Worm (Caenorhabditis elegans) whole organism, midembryonic: ENCODE results near the gene glb-15.

ENCODE experiments used
- T22C8.4 ChIP-seq: fragments of 200-800 bp; sonication (Bioruptor generic); IDR thresholded peaks from 2 replicates; pipeline ENCODE4 v1.3.6; 2022; ENCODE audit warnings: missing genetic modification characterization, missing compliant biosample characterization
- cog-1 ChIP-seq: sonication (generic microtip); optimal IDR thresholded peaks from 2 replicates; lab custom pipeline; 2016; ENCODE audit warnings: missing genetic modification characterization, missing compliant biosample characterization
- flt-1 ChIP-seq: fragments of 200-800 bp; sonication (Bioruptor generic); IDR thresholded peaks from 2 replicates; pipeline ENCODE4 v1.3.6; 2022; ENCODE audit warnings: missing genetic modification characterization, missing compliant biosample characterization
- klf-2 ChIP-seq: fragments of 200-800 bp; sonication (Bioruptor generic); conservative IDR thresholded peaks from 2 replicates; pipeline ENCODE4 v1.3.6; 2022; ENCODE audit warnings: missing genetic modification reagents, missing genetic modification characterization, missing compliant biosample characterization
- med-1 ChIP-seq: sonication (generic microtip); optimal IDR thresholded peaks from 2 replicates; lab custom pipeline; 2017; ENCODE audit warnings: missing genetic modification characterization, mild to moderate bottlenecking, missing compliant biosample characterization, antibody characterized with exemption, missing genetic modification reagents; ENCODE audit not compliant: insufficient read depth
- ref-1 ChIP-seq: fragments of 200-800 bp; sonication (Bioruptor generic); conservative IDR thresholded peaks from 2 replicates; pipeline ENCODE4 v1.3.6; 2022; ENCODE audit warnings: missing genetic modification reagents, missing genetic modification characterization, missing compliant biosample characterization
- tab-1 ChIP-seq: fragments of 200-800 bp; sonication (Bioruptor generic); IDR thresholded peaks from 2 replicates; pipeline ENCODE4 v1.3.6; 2022; ENCODE audit warnings: missing genetic modification characterization, missing compliant biosample characterization
- ztf-23 ChIP-seq: fragments of 200-800 bp; sonication (Bioruptor generic); IDR thresholded peaks from 2 replicates; pipeline ENCODE4 v1.3.6; 2022; ENCODE audit warnings: missing genetic modification reagents, missing genetic modification characterization, missing compliant biosample characterization
- ztf-29 ChIP-seq: fragments of 200-800 bp; sonication (Bioruptor generic); IDR thresholded peaks from 2 replicates; pipeline ENCODE4 v1.3.6; 2022; ENCODE audit warnings: missing genetic modification reagents, missing genetic modification characterization, missing compliant biosample characterization

DNA sequence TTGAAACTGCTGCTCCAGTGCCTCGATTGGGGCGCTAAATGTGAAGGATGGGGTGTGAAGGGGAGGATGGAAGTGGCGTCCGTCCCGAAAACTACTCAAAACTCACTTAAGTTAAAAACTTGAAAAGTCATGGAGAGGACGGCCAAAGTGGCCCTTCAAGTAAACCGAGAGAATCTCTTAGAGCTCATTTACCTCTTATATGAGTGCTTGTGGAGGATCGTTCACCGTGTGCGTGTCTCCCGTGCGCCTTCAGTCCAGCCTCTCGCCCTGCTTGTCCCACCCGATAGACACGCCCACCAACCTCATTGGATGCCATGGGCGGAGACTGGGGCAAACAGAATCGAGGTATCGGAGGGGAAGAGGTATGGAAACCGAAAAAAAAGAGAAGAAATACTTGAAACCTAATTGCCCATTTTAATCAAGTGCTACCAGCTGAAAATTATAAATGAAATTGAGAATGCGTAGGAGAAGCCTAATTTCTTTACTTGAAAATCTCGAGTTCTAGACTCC, 46.9 kb upstream of the glb-15 start, which contains the start of gene ceh-27:
- TF ChIP-seq med-1 (GFP tag; lab: Kevin White, UChicago) (no peak), ref-1 (GFP tag; lab: Robert Waterston, UW) (no peak), cog-1 (no peak), flt-1 (GFP tag; lab: Robert Waterston, UW) (no peak), klf-2 (no peak), T22C8.4 (GFP tag; lab: Robert Waterston, UW) (no peak), ztf-29 (GFP tag; lab: Robert Waterston, UW) (no peak), ztf-23 (GFP tag; lab: Robert Waterston, UW) (peak; percentile 26; the same call in 1 of the 2 replicates), tab-1 (no peak; the same call in 1 of the 2 replicates)
